Worm (Caenorhabditis elegans) whole organism, midembryonic: Measurements from ENCODE around the gene C14C6.8.

ENCODE experiments used
- cog-1 ChIP-seq: sonication (generic microtip); optimal IDR thresholded peaks from 2 replicates; lab custom pipeline; 2016; ENCODE audit warnings: missing genetic modification characterization, missing compliant biosample characterization
- klf-2 ChIP-seq: fragments of 200-800 bp; sonication (Bioruptor generic); conservative IDR thresholded peaks from 2 replicates; pipeline ENCODE4 v1.3.6; 2022; ENCODE audit warnings: missing genetic modification reagents, missing genetic modification characterization, missing compliant biosample characterization

DNA sequence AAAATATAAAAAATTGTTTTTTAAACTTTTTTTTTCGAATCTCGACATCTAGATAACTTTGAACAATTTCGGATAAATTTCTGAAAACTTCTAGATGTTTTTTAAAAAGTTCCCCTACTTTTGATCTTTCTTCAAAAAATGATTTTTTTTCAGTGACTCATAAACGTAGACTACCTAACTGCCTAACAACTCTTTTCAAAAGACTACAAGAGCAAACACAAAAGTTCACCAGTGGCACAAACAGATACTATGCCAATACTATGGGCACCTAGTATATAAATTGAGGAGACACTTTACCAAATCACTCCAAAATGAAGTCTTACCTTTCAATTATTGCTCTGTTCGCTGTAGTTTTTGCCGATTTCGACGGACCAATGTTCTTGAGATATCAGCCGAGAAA is 49.2 kb downstream of the C14C6.8 start, which contains the start of gene srlf-35:
- TF ChIP-seq klf-2 (GFP tag; lab: Robert Waterston, UW) (no peak), cog-1 (tag; lab: Kevin White, UChicago) (no peak)
